Fruit fly (Drosophila melanogaster) whole organism, wandering third instar larva: ENCODE data around the gene CG42714.

Source experiments
- Abd-B ChIP-seq: fragments of >200 bp; optimal IDR thresholded peaks from 2 replicates; lab custom pipeline; 2017; ENCODE audit warnings: missing biosample characterization, missing genetic modification characterization
- CG32264 ChIP-seq: fragments of 200-800 bp; sonication (Bioruptor generic); optimal IDR thresholded peaks from 2 replicates; lab custom pipeline; 2016; ENCODE audit warnings: missing biosample characterization, missing genetic modification characterization
- CG9705 ChIP-seq: fragments of 200-800 bp; sonication (Bioruptor generic); optimal IDR thresholded peaks from 2 replicates; lab custom pipeline; 2018; ENCODE audit warnings: missing biosample characterization, mild to moderate bottlenecking, missing genetic modification characterization
- CrebA ChIP-seq: fragments of 200-800 bp; sonication (Bioruptor generic); optimal IDR thresholded peaks from 2 replicates; lab custom pipeline; 2016; ENCODE audit warnings: missing biosample characterization, mild to moderate bottlenecking, missing genetic modification characterization, borderline replicate concordance
- Dfd ChIP-seq: fragments of >200 bp; optimal IDR thresholded peaks from 2 replicates; lab custom pipeline; 2017; ENCODE audit warnings: missing biosample characterization, missing genetic modification characterization
- Dif ChIP-seq: fragments of 200-275, 200-300 bp; sonication (Bioruptor generic); optimal IDR thresholded peaks from 2 replicates; lab custom pipeline; 2018; ENCODE audit warnings: missing biosample characterization, missing genetic modification characterization; ENCODE audit not compliant: partially characterized antibody
- GATAd ChIP-seq: sonication (Bioruptor generic); optimal IDR thresholded peaks from 2 replicates; lab custom pipeline; 2016; ENCODE audit warnings: missing biosample characterization, missing genetic modification characterization
- HLH106 ChIP-seq: fragments of 200-800 bp; optimal IDR thresholded peaks from 3 replicates; lab custom pipeline; 2019; ENCODE audit warnings: missing biosample characterization, mild to moderate bottlenecking, missing genetic modification characterization, moderate library complexity
- Hnf4 ChIP-seq: fragments of 200-800 bp; sonication (Bioruptor generic); optimal IDR thresholded peaks from 2 replicates; lab custom pipeline; 2016; ENCODE audit warnings: missing biosample characterization, mild to moderate bottlenecking, missing genetic modification characterization
- Hr78 ChIP-seq: fragments of >200 bp; optimal IDR thresholded peaks from 2 replicates; lab custom pipeline; 2017; ENCODE audit warnings: missing biosample characterization, missing genetic modification characterization
- Hr83 ChIP-seq: fragments of 200-300 bp; sonication (Bioruptor generic); optimal IDR thresholded peaks from 2 replicates; lab custom pipeline; 2016; ENCODE audit warnings: missing biosample characterization, mild to moderate bottlenecking, missing genetic modification characterization, moderate library complexity; ENCODE audit not compliant: poor library complexity, severe bottlenecking
- Jra ChIP-seq: sonication (Bioruptor generic); optimal IDR thresholded peaks from 2 replicates; lab custom pipeline; 2016; ENCODE audit warnings: missing biosample characterization, missing genetic modification characterization
- Mio ChIP-seq: sonication (Bioruptor generic); optimal IDR thresholded peaks from 2 replicates; lab custom pipeline; 2016; ENCODE audit warnings: missing biosample characterization, missing genetic modification characterization
- Myc ChIP-seq: fragments of >200 bp; optimal IDR thresholded peaks from 2 replicates; lab custom pipeline; 2017
- N ChIP-seq: fragments of >200 bp; optimal IDR thresholded peaks from 2 replicates; lab custom pipeline; 2018; ENCODE audit warnings: missing biosample characterization, missing external identifiers, missing genetic modification characterization
- OdsH ChIP-seq: fragments of 200-800 bp; sonication (Bioruptor generic); optimal IDR thresholded peaks from 2 replicates; lab custom pipeline; 2016; ENCODE audit warnings: missing biosample characterization, mild to moderate bottlenecking, missing genetic modification characterization
- Rel ChIP-seq, 2 experiments: fragments of 200-800 bp; sonication (Bioruptor generic) in 1 of 2; optimal IDR thresholded peaks; 2 replicates in 1 of 2; 3 replicates in 1 of 2; lab custom pipeline; 2016 to 2019; ENCODE audit warnings: mild to moderate bottlenecking in 2 of 2, missing biosample characterization in 2 of 2, missing genetic modification characterization in 2 of 2, moderate library complexity in 1 of 2
- Sp1 ChIP-seq: fragments of 200-800 bp; sonication (Bioruptor generic); optimal IDR thresholded peaks from 3 replicates; lab custom pipeline; 2019; ENCODE audit warnings: missing biosample characterization, mild to moderate bottlenecking, missing genetic modification characterization, moderate library complexity
- Vsx2 ChIP-seq: fragments of 200-300, 225-300 bp; sonication (Bioruptor generic); optimal IDR thresholded peaks from 2 replicates; lab custom pipeline; 2018; ENCODE audit warnings: missing biosample characterization, missing genetic modification characterization; ENCODE audit not compliant: partially characterized antibody
- br ChIP-seq: fragments of 200-800 bp; sonication (Bioruptor generic); optimal IDR thresholded peaks from 2 replicates; lab custom pipeline; 2016; ENCODE audit warnings: missing biosample characterization, missing genetic modification characterization
- brk ChIP-seq: fragments of 200-800 bp; sonication (Bioruptor generic); optimal IDR thresholded peaks from 2 replicates; lab custom pipeline; 2016; ENCODE audit warnings: missing biosample characterization, mild to moderate bottlenecking, missing genetic modification characterization
- dl ChIP-seq, 2 experiments: fragments of 175-275, 200-275 bp in 1 of 2; fragments of 200-275 bp in 1 of 2; sonication (Bioruptor generic); optimal IDR thresholded peaks; lab custom pipeline; 2018; ENCODE audit warnings: mild to moderate bottlenecking in 2 of 2, missing biosample characterization in 2 of 2, missing genetic modification characterization in 2 of 2, moderate library complexity in 2 of 2; ENCODE audit not compliant: partially characterized antibody in 2 of 2, insufficient read depth in 1 of 2
- dmrt93B ChIP-seq: fragments of 200-800 bp; sonication (Bioruptor generic); optimal IDR thresholded peaks from 2 replicates; lab custom pipeline; 2018; ENCODE audit warnings: missing biosample characterization, mild to moderate bottlenecking, missing genetic modification characterization
- dsf ChIP-seq: sonication (Bioruptor generic); optimal IDR thresholded peaks from 2 replicates; lab custom pipeline; 2016; ENCODE audit warnings: missing biosample characterization, missing genetic modification characterization, borderline replicate concordance
- ey ChIP-seq: fragments of 200-800 bp; sonication (Bioruptor generic); optimal IDR thresholded peaks from 2 replicates; lab custom pipeline; 2016; ENCODE audit warnings: missing biosample characterization, missing genetic modification characterization
- foxo ChIP-seq, 2 experiments: fragments of 200-800 bp; sonication (Bioruptor generic); optimal IDR thresholded peaks; 2 replicates in 1 of 2; 3 replicates in 1 of 2; lab custom pipeline; 2016 to 2017; ENCODE audit warnings: missing biosample characterization in 2 of 2, missing genetic modification characterization in 2 of 2
- fru ChIP-seq: fragments of 200-800 bp; sonication (Bioruptor generic); optimal IDR thresholded peaks from 3 replicates; lab custom pipeline; 2016; ENCODE audit warnings: missing biosample characterization, mild to moderate bottlenecking, missing genetic modification characterization
- h ChIP-seq: fragments of 200-800 bp; sonication (Bioruptor generic); optimal IDR thresholded peaks from 3 replicates; lab custom pipeline; 2016; ENCODE audit warnings: missing biosample characterization, mild to moderate bottlenecking, missing genetic modification characterization
- jim ChIP-seq: fragments of 175-275, 200-325 bp; sonication (Bioruptor generic); optimal IDR thresholded peaks from 2 replicates; lab custom pipeline; 2016; ENCODE audit warnings: missing biosample characterization, mild to moderate bottlenecking, missing genetic modification characterization
- lola ChIP-seq: fragments of >200 bp; optimal IDR thresholded peaks from 2 replicates; lab custom pipeline; 2017; ENCODE audit warnings: missing biosample characterization, missing genetic modification characterization
- pan ChIP-seq: fragments of >200 bp; optimal IDR thresholded peaks from 2 replicates; lab custom pipeline; 2017
- psq ChIP-seq: fragments of 200-800 bp; sonication (Bioruptor generic); optimal IDR thresholded peaks from 3 replicates; lab custom pipeline; 2017; ENCODE audit warnings: missing biosample characterization, mild to moderate bottlenecking, missing genetic modification characterization, moderate library complexity
- rgr ChIP-seq: fragments of 200-800 bp; sonication (Bioruptor generic); optimal IDR thresholded peaks from 3 replicates; lab custom pipeline; 2016; ENCODE audit warnings: missing biosample characterization, mild to moderate bottlenecking, missing genetic modification characterization
- sage ChIP-seq: fragments of 200-800 bp; sonication (Bioruptor generic); optimal IDR thresholded peaks from 2 replicates; lab custom pipeline; 2016; ENCODE audit warnings: missing biosample characterization, mild to moderate bottlenecking, missing genetic modification characterization
- sv ChIP-seq: fragments of 200-800 bp; sonication (Bioruptor generic); optimal IDR thresholded peaks from 3 replicates; lab custom pipeline; 2016; ENCODE audit warnings: missing biosample characterization, missing genetic modification characterization
- tai ChIP-seq: sonication (Bioruptor generic); optimal IDR thresholded peaks from 2 replicates; lab custom pipeline; 2016; ENCODE audit warnings: missing biosample characterization, missing genetic modification characterization
- usp ChIP-seq: fragments of >200 bp; optimal IDR thresholded peaks from 2 replicates; lab custom pipeline; 2017; ENCODE audit warnings: missing biosample characterization, missing genetic modification characterization
- woc ChIP-seq: sonication (Bioruptor generic); optimal IDR thresholded peaks from 2 replicates; lab custom pipeline; 2016; ENCODE audit warnings: missing biosample characterization, mild to moderate bottlenecking, missing genetic modification characterization

CG42714 gene

dm6 chr3L:6234035-6234434 is at the start of gene CG42714:
Gene CG42714 (minus strand): TSS chr3L:6234056.
- no peak for TF ChIP-seq Dfd (GFP tag; lab: Kevin White, UChicago)

dm6 chr3L:6275487-6275886 is 41.6 kb upstream of the CG42714 start, which contains the start of gene CG43168:
Gene CG43168 (plus strand): TSS chr3L:6275787.
- TF ChIP-seq jim (GFP tag; lab: Kevin White, UChicago) (no peak), CG32264 (GFP tag; lab: Kevin White, UChicago) (no peak), br (GFP tag; lab: Kevin White, UChicago) (no peak), tai (GFP tag; lab: Kevin White, UChicago) (no peak), Abd-B (GFP tag; lab: Kevin White, UChicago) (no peak), Rel (GFP tag; optimal IDR thresholded peaks at IDR 0.05; lab: Kevin White, UChicago) (no peak), Rel (tag; optimal IDR thresholded peaks at IDR 0.05; lab: Kevin White, UChicago) (no peak), HLH106 (tag; lab: Kevin White, UChicago) (no peak), OdsH (GFP tag; lab: Kevin White, UChicago) (no peak), N (GFP tag; lab: Kevin White, UChicago) (no peak), CrebA (GFP tag; lab: Kevin White, UChicago) (no peak)

- TF ChIP-seq GATAd (GFP tag; lab: Kevin White, UChicago) (no peak), pan (lab: Kevin White, UChicago) (no peak), OdsH (GFP tag; lab: Kevin White, UChicago) (no peak), CG9705 (GFP tag; lab: Kevin White, UChicago) (no peak), HLH106 (tag; lab: Kevin White, UChicago) (no peak), Mio (GFP tag; lab: Kevin White, UChicago) (no peak), Hr78 (GFP tag; lab: Kevin White, UChicago) (no peak), br (GFP tag; lab: Kevin White, UChicago) (no peak), Hr83 (GFP tag; lab: Kevin White, UChicago) (no peak), foxo (GFP tag; optimal IDR thresholded peaks at IDR 0.05; lab: Kevin White, UChicago) (no peak), Jra (GFP tag; lab: Kevin White, UChicago) (no peak)
Observed at dm6 chr3L:6274929-6275328, 41.1 kb upstream of the CG42714 start.

- TF ChIP-seq dl (GFP tag; optimal IDR thresholded peaks at IDR 0.05; lab: Kevin White, UChicago; ENCODE audit: insufficient read depth in 1 of 2, partially characterized antibody in 2 of 2), result no peak
- peak; percentile 41 for TF ChIP-seq HLH106 (tag; lab: Kevin White, UChicago)
- no peak for TF ChIP-seq N (GFP tag; lab: Kevin White, UChicago)
- TF ChIP-seq Jra (GFP tag; lab: Kevin White, UChicago), result no peak
- peak; percentile 35 for TF ChIP-seq rgr (GFP tag; lab: Kevin White, UChicago)
- TF ChIP-seq Vsx2 (GFP tag; lab: Kevin White, UChicago), result no peak
- TF ChIP-seq usp, result no peak
- TF ChIP-seq sage (GFP tag; lab: Kevin White, UChicago), result no peak
- TF ChIP-seq brk (GFP tag; lab: Kevin White, UChicago), result peak; percentile 18
- no peak for TF ChIP-seq lola (GFP tag; lab: Kevin White, UChicago)
- TF ChIP-seq br (GFP tag; lab: Kevin White, UChicago), result no peak
- TF ChIP-seq OdsH (GFP tag; lab: Kevin White, UChicago), result peak; percentile 48
- peak; percentile 25 for TF ChIP-seq woc (GFP tag; lab: Kevin White, UChicago)
- TF ChIP-seq Sp1, result peak; percentile 31
- no peak for TF ChIP-seq CrebA (GFP tag; lab: Kevin White, UChicago)
- no peak for TF ChIP-seq dsf (GFP tag; lab: Kevin White, UChicago)
- no peak for TF ChIP-seq Myc (lab: Kevin White, UChicago)
- TF ChIP-seq psq, result peak; percentile 27
- no peak for TF ChIP-seq Hr78 (GFP tag; lab: Kevin White, UChicago)
- no peak for TF ChIP-seq CG32264 (GFP tag; lab: Kevin White, UChicago)
- TF ChIP-seq Mio (GFP tag; lab: Kevin White, UChicago), result no peak
- no peak for TF ChIP-seq dmrt93B (GFP tag; lab: Kevin White, UChicago)
- no peak for TF ChIP-seq sv
- TF ChIP-seq fru (GFP tag; lab: Kevin White, UChicago), result peak; percentile 55
- TF ChIP-seq Hnf4, result peak; percentile 28
- TF ChIP-seq tai (GFP tag; lab: Kevin White, UChicago), result no peak
- peak; percentile 52 for TF ChIP-seq h (GFP tag; lab: Kevin White, UChicago)
- peak; percentile 27 for TF ChIP-seq ey (GFP tag; lab: Kevin White, UChicago)
- no peak for TF ChIP-seq CG9705 (GFP tag; lab: Kevin White, UChicago)
- no peak for TF ChIP-seq jim (GFP tag; lab: Kevin White, UChicago)
- no peak for TF ChIP-seq Hr83 (GFP tag; lab: Kevin White, UChicago)
- peak in 1 of 2 experiments; percentile 62 for TF ChIP-seq foxo (GFP tag; optimal IDR thresholded peaks at IDR 0.05; lab: Kevin White, UChicago)
- no peak for TF ChIP-seq Abd-B (GFP tag; lab: Kevin White, UChicago)
- TF ChIP-seq GATAd (GFP tag; lab: Kevin White, UChicago), result no peak
- no peak for TF ChIP-seq Rel (GFP tag; optimal IDR thresholded peaks at IDR 0.05; lab: Kevin White, UChicago)
- TF ChIP-seq Rel (tag; optimal IDR thresholded peaks at IDR 0.05; lab: Kevin White, UChicago), result no peak
- no peak for TF ChIP-seq pan (lab: Kevin White, UChicago)
- no peak for TF ChIP-seq Dfd (GFP tag; lab: Kevin White, UChicago)
- no peak for TF ChIP-seq Dif
Observed at dm6 chr3L:6270283-6270682, 36.4 kb upstream of the CG42714 start.
